Worm (Caenorhabditis elegans) whole organism, young adult: ENCODE measurements around the gene fbxa-192.

ENCODE experiments used
- F10E7.11 ChIP-seq: sonication (generic microtip); optimal IDR thresholded peaks from 2 replicates; lab custom pipeline; 2017; ENCODE audit warnings: mild to moderate bottlenecking, missing genetic modification characterization, moderate library complexity, missing compliant biosample characterization
- F57A8.1 ChIP-seq: fragments of 200-800 bp; sonication (Bioruptor generic); optimal IDR thresholded peaks from 2 replicates; lab custom pipeline; 2018; ENCODE audit warnings: mild to moderate bottlenecking, missing genetic modification characterization, moderate library complexity, missing compliant biosample characterization
- ZK185.1 ChIP-seq: sonication (generic microtip); optimal IDR thresholded peaks from 2 replicates; lab custom pipeline; 2016; ENCODE audit warnings: mild to moderate bottlenecking, missing genetic modification characterization, missing compliant biosample characterization; ENCODE audit not compliant: poor library complexity, severe bottlenecking
- akir-1 ChIP-seq: fragments of 200-800 bp; sonication (Bioruptor generic); optimal IDR thresholded peaks from 2 replicates; lab custom pipeline; 2018; ENCODE audit warnings: mild to moderate bottlenecking, missing genetic modification characterization, moderate library complexity, missing compliant biosample characterization
- ama-1 ChIP-seq, 3 experiments: fragments of 150-350 bp in 1 of 3; sonication (generic microtip) in 2 of 3; optimal IDR thresholded peaks; 2 replicates each; lab custom pipeline; 2014 to 2018; ENCODE audit warnings: missing biosample characterization in 2 of 3, missing genetic modification characterization in 2 of 3, missing genetic modification reagents in 2 of 3
- ets-4 ChIP-seq: fragments of 200-800 bp; sonication (Bioruptor generic); optimal IDR thresholded peaks from 2 replicates; lab custom pipeline; 2018; ENCODE audit warnings: mild to moderate bottlenecking, missing genetic modification characterization, missing compliant biosample characterization
- lin-26 ChIP-seq: fragments of 200-800 bp; sonication (Bioruptor generic); IDR thresholded peaks from 2 replicates; pipeline ENCODE4 v1.3.6; 2022; ENCODE audit warnings: missing genetic modification reagents, missing genetic modification characterization, missing compliant biosample characterization
- lin-35 ChIP-seq, 3 experiments: fragments of 150-350 bp in 2 of 3; sonication (generic microtip) in 1 of 3; optimal IDR thresholded peaks; 2 replicates each; lab custom pipeline; 2014 to 2018; ENCODE audit warnings: missing biosample characterization in 3 of 3, missing genetic modification characterization in 3 of 3, missing genetic modification reagents in 3 of 3
- lir-1 ChIP-seq: fragments of 200-800 bp; sonication (Bioruptor generic); conservative IDR thresholded peaks from 2 replicates; pipeline ENCODE4 v1.3.6; 2022; ENCODE audit warnings: missing genetic modification reagents, missing genetic modification characterization, missing compliant biosample characterization
- nfya-1 ChIP-seq: sonication (generic microtip); optimal IDR thresholded peaks from 2 replicates; lab custom pipeline; 2017; ENCODE audit warnings: antibody characterized with exemption, missing compliant biosample characterization, missing genetic modification characterization, borderline replicate concordance; ENCODE audit not compliant: insufficient read depth
- nfya-2 ChIP-seq: fragments of 200-800 bp; sonication (Bioruptor generic); IDR thresholded peaks from 2 replicates; pipeline ENCODE4 v1.3.6; 2022; ENCODE audit warnings: missing genetic modification reagents, missing genetic modification characterization, missing compliant biosample characterization
- unc-62 ChIP-seq: fragments of 150-350 bp; optimal IDR thresholded peaks from 2 replicates; lab custom pipeline; 2014; ENCODE audit warnings: missing biosample characterization, missing genetic modification reagents, missing genetic modification characterization
- zim-3 ChIP-seq: sonication (generic microtip); optimal IDR thresholded peaks from 2 replicates; lab custom pipeline; 2017; ENCODE audit warnings: mild to moderate bottlenecking, missing genetic modification characterization, moderate library complexity, missing compliant biosample characterization

DNA sequence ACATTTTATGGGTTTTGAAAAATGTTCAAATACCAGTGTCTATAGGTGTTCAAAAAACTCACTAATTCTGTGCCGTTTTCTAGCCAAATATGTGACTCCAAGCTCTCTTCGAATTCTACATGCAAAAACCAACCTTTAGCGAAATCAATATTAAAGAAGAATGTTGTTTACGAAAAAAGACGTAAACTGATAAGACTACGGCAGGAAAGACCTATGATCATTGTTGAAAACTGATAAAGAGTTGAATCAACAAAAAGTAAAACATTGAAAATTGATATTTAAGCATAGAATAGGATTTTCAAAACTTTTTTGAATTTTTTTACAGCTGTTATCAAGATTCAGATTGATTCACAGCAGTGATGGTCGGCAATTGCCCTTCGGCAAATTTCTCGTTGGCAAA, 51.5 kb downstream of the fbxa-192 start, which contains the start of gene Y6G8.2:
- TF ChIP-seq ZK185.1 (no peak), F10E7.11 (tag; lab: Kevin White, UChicago) (no peak), ets-4 (GFP tag; lab: Kevin White, UChicago) (no peak), lin-35 (GFP tag; optimal IDR thresholded peaks at IDR 0.05; lab: Kevin White, UChicago) (no peak), nfya-2 (GFP tag; lab: Robert Waterston, UW) (no peak), F57A8.1 (GFP tag; lab: Kevin White, UChicago) (no peak), unc-62 (GFP tag; lab: Kevin White, UChicago) (no peak), lin-26 (GFP tag; lab: Robert Waterston, UW) (no peak), zim-3 (tag; lab: Kevin White, UChicago) (no peak), akir-1 (GFP tag; lab: Kevin White, UChicago) (no peak), lir-1 (GFP tag; lab: Robert Waterston, UW) (no peak), ama-1 (optimal IDR thresholded peaks at IDR 0.05; lab: Kevin White, UChicago) (no peak), ama-1 (GFP tag; optimal IDR thresholded peaks at IDR 0.05; lab: Kevin White, UChicago) (no peak), nfya-1 (tag; lab: Kevin White, UChicago) (no peak)
